Worm (Caenorhabditis elegans) whole organism, mixed stage, embryonic: ENCODE results near the gene tcc-1.

ENCODE experiments used
- ceh-43 ChIP-seq: fragments of 200-800 bp; sonication (Bioruptor generic); optimal IDR thresholded peaks from 2 replicates; lab custom pipeline; 2018; ENCODE audit warnings: mild to moderate bottlenecking, missing genetic modification characterization, moderate library complexity, missing compliant biosample characterization
- elt-1 ChIP-seq: sonication (generic microtip); optimal IDR thresholded peaks from 2 replicates; lab custom pipeline; 2017; ENCODE audit warnings: missing genetic modification characterization, mild to moderate bottlenecking, missing compliant biosample characterization, antibody characterized with exemption, moderate library complexity, borderline replicate concordance; ENCODE audit not compliant: insufficient read depth
- nhr-76 ChIP-seq: sonication (generic microtip); optimal IDR thresholded peaks from 2 replicates; lab custom pipeline; 2017; ENCODE audit warnings: missing biosample characterization, missing genetic modification characterization
- pha-4 ChIP-seq: fragments of 150-350 bp; optimal IDR thresholded peaks from 2 replicates; lab custom pipeline; 2018; ENCODE audit warnings: missing biosample characterization, missing genetic modification reagents, missing genetic modification characterization
- unc-62 ChIP-seq: fragments of 150-350 bp; optimal IDR thresholded peaks from 2 replicates; lab custom pipeline; 2014; ENCODE audit warnings: missing biosample characterization, missing genetic modification reagents, missing genetic modification characterization

- TF ChIP-seq nhr-76 (tag; lab: Kevin White, UChicago): no peak
- no peak for TF ChIP-seq ceh-43
- TF ChIP-seq pha-4 (tag; lab: Kevin White, UChicago): no peak
- TF ChIP-seq unc-62 (GFP tag; lab: Kevin White, UChicago): no peak
- TF ChIP-seq elt-1 (tag; lab: Kevin White, UChicago): no peak
Measured at ce11 chrV:17824610-17825009, 31.2 kb downstream of the tcc-1 start, which contains the start of gene srh-301.
